Fruit fly (Drosophila melanogaster) whole organism, prepupa: Measurements from ENCODE around the gene CG14711.

ENCODE experiments used
- Blimp-1 ChIP-seq: fragments of 200-800 bp; sonication (Bioruptor generic); optimal IDR thresholded peaks from 3 replicates; lab custom pipeline; 2017; ENCODE audit warnings: missing biosample characterization, missing genetic modification characterization, mild to moderate bottlenecking, moderate library complexity, missing genetic modification reagents
- CG10631 ChIP-seq: fragments of 200-800 bp; sonication (Bioruptor generic); optimal IDR thresholded peaks from 2 replicates; lab custom pipeline; 2016; ENCODE audit warnings: missing biosample characterization, missing genetic modification characterization
- CG10669 ChIP-seq: fragments of 200-800 bp; sonication (Bioruptor generic); optimal IDR thresholded peaks from 3 replicates; lab custom pipeline; 2018; ENCODE audit warnings: missing biosample characterization, mild to moderate bottlenecking, missing genetic modification characterization, moderate library complexity
- CG11294 ChIP-seq: fragments of 200-800 bp; sonication (Bioruptor generic); IDR thresholded peaks from 2 replicates; pipeline ENCODE4 v1.3.6; 2022; ENCODE audit warnings: missing biosample characterization, missing genetic modification characterization
- CG11762 ChIP-seq: fragments of 200-800 bp; sonication (Bioruptor generic); optimal IDR thresholded peaks from 3 replicates; lab custom pipeline; 2016; ENCODE audit warnings: missing biosample characterization, missing genetic modification characterization; ENCODE audit not compliant: insufficient read depth
- CG15336 ChIP-seq: fragments of 200-800 bp; sonication (Bioruptor generic); IDR thresholded peaks from 2 replicates; pipeline ENCODE4 v1.3.6; 2022; ENCODE audit warnings: missing biosample characterization, missing genetic modification characterization
- CG3032 ChIP-seq: fragments of 200-800 bp; optimal IDR thresholded peaks from 2 replicates; lab custom pipeline; 2019; ENCODE audit warnings: missing biosample characterization, mild to moderate bottlenecking, missing genetic modification characterization, moderate library complexity
- CG31627 ChIP-seq: fragments of 200-800 bp; sonication (Bioruptor generic); optimal IDR thresholded peaks from 3 replicates; lab custom pipeline; 2016; ENCODE audit warnings: missing biosample characterization, missing genetic modification characterization
- CG3919 ChIP-seq: fragments of 200-800 bp; sonication (Bioruptor generic); optimal IDR thresholded peaks from 3 replicates; lab custom pipeline; 2016; ENCODE audit warnings: missing biosample characterization, missing genetic modification characterization
- CG6163 ChIP-seq: fragments of 200-800 bp; sonication (Bioruptor generic); IDR thresholded peaks from 3 replicates; pipeline ENCODE4 v1.3.6; 2022; ENCODE audit warnings: missing biosample characterization, missing genetic modification characterization
- CG6792 ChIP-seq: fragments of 200-800 bp; sonication (Bioruptor generic); optimal IDR thresholded peaks from 3 replicates; lab custom pipeline; 2016; ENCODE audit warnings: missing biosample characterization, missing genetic modification characterization
- CG6808 ChIP-seq: fragments of 200-800 bp; sonication (Bioruptor generic); optimal IDR thresholded peaks from 3 replicates; lab custom pipeline; 2017; ENCODE audit warnings: missing biosample characterization, missing genetic modification characterization, mild to moderate bottlenecking, moderate library complexity, missing genetic modification reagents
- CG8632 ChIP-seq: fragments of 200-800 bp; sonication (Bioruptor generic); optimal IDR thresholded peaks from 3 replicates; lab custom pipeline; 2016; ENCODE audit warnings: missing biosample characterization, missing genetic modification characterization
- Eip78C ChIP-seq: fragments of 200-800 bp; sonication (Bioruptor generic); peaks from one replicate; lab custom pipeline; 2016; ENCODE audit warnings: missing biosample characterization, missing genetic modification characterization
- Eip93F ChIP-seq: fragments of 200-800 bp; sonication (Bioruptor generic); optimal IDR thresholded peaks from 2 replicates; lab custom pipeline; 2016; ENCODE audit warnings: missing biosample characterization, mild to moderate bottlenecking, missing genetic modification characterization
- Ets21C ChIP-seq: fragments of 200-800 bp; sonication (Bioruptor generic); optimal IDR thresholded peaks from 3 replicates; lab custom pipeline; 2016; ENCODE audit warnings: missing biosample characterization, missing genetic modification characterization
- Hr39 ChIP-seq: fragments of 200-800 bp; sonication (Bioruptor generic); optimal IDR thresholded peaks from 2 replicates; lab custom pipeline; 2016; ENCODE audit warnings: missing biosample characterization, missing genetic modification characterization
- Hr4 ChIP-seq: fragments of 200-800 bp; sonication (Bioruptor generic); optimal IDR thresholded peaks from 3 replicates; lab custom pipeline; 2016; ENCODE audit warnings: missing biosample characterization, missing genetic modification characterization
- Lpt ChIP-seq: fragments of 200-800 bp; sonication (Bioruptor generic); optimal IDR thresholded peaks from 3 replicates; lab custom pipeline; 2016; ENCODE audit warnings: missing biosample characterization, missing genetic modification characterization
- OdsH ChIP-seq: fragments of 200-800 bp; sonication (Bioruptor generic); optimal IDR thresholded peaks from 3 replicates; lab custom pipeline; 2016; ENCODE audit warnings: missing biosample characterization, missing genetic modification characterization
- Sox14 ChIP-seq: fragments of 200-800 bp; sonication (Bioruptor generic); optimal IDR thresholded peaks from 3 replicates; lab custom pipeline; 2016; ENCODE audit warnings: missing biosample characterization, missing genetic modification characterization
- Sox15 ChIP-seq: fragments of 200-800 bp; sonication (Bioruptor generic); optimal IDR thresholded peaks from 3 replicates; lab custom pipeline; 2016; ENCODE audit warnings: missing biosample characterization, missing genetic modification characterization
- acj6 ChIP-seq: fragments of 200-800 bp; sonication (Bioruptor generic); optimal IDR thresholded peaks from 3 replicates; lab custom pipeline; 2016; ENCODE audit warnings: missing biosample characterization, missing genetic modification characterization
- cyc ChIP-seq: fragments of 200-800 bp; sonication (Bioruptor generic); optimal IDR thresholded peaks from 3 replicates; lab custom pipeline; 2016; ENCODE audit warnings: missing biosample characterization, missing genetic modification characterization
- dsx ChIP-seq: fragments of 200-800 bp; optimal IDR thresholded peaks from 3 replicates; lab custom pipeline; 2019; ENCODE audit warnings: missing biosample characterization, mild to moderate bottlenecking, missing genetic modification characterization, moderate library complexity; ENCODE audit not compliant: poor library complexity, severe bottlenecking
- fd59A ChIP-seq: fragments of 200-800 bp; sonication (Bioruptor generic); optimal IDR thresholded peaks from 2 replicates; lab custom pipeline; 2017; ENCODE audit warnings: missing biosample characterization, mild to moderate bottlenecking, missing genetic modification characterization, missing genetic modification reagents
- fd85E ChIP-seq: fragments of 200-800 bp; sonication (Bioruptor generic); optimal IDR thresholded peaks from 3 replicates; lab custom pipeline; 2016; ENCODE audit warnings: missing biosample characterization, missing genetic modification characterization
- fkh ChIP-seq: fragments of 200-800 bp; sonication (Bioruptor generic); optimal IDR thresholded peaks from 3 replicates; lab custom pipeline; 2017; ENCODE audit warnings: missing biosample characterization, mild to moderate bottlenecking, missing genetic modification characterization, moderate library complexity
- lz ChIP-seq: fragments of 200-800 bp; sonication (Bioruptor generic); optimal IDR thresholded peaks from 3 replicates; lab custom pipeline; 2016; ENCODE audit warnings: missing biosample characterization, missing genetic modification characterization
- net ChIP-seq: fragments of 200-800 bp; sonication (Bioruptor generic); optimal IDR thresholded peaks from 3 replicates; lab custom pipeline; 2016; ENCODE audit warnings: missing biosample characterization, missing genetic modification characterization
- pdm3 ChIP-seq: fragments of 200-800 bp; sonication (Bioruptor generic); optimal IDR thresholded peaks from 3 replicates; lab custom pipeline; 2016; ENCODE audit warnings: missing biosample characterization, missing genetic modification characterization
- svp ChIP-seq: fragments of 200-800 bp; sonication (Bioruptor generic); peaks from one replicate; lab custom pipeline; 2016; ENCODE audit warnings: missing biosample characterization, missing genetic modification characterization
- vri ChIP-seq: fragments of 200-800 bp; sonication (Bioruptor generic); optimal IDR thresholded peaks from 3 replicates; lab custom pipeline; 2016; ENCODE audit warnings: missing biosample characterization, mild to moderate bottlenecking, missing genetic modification characterization

Gene CG14711

dm6 chr3R:11665925-11666687 lies 43.0 kb downstream of the CG14711 start:
- TF ChIP-seq acj6 (GFP tag; lab: Kevin White, UChicago) (no peak), fkh (GFP tag; lab: Kevin White, UChicago) (peak; percentile 65), Sox15 (GFP tag; lab: Kevin White, UChicago) (no peak), OdsH (GFP tag; lab: Kevin White, UChicago) (no peak), vri (peak; percentile 51), svp (GFP tag; lab: Kevin White, UChicago) (peak; percentile 91), Eip93F (peak; percentile 65), fd59A (GFP tag; lab: Kevin White, UChicago) (no peak), pdm3 (GFP tag; lab: Kevin White, UChicago) (no peak), CG11294 (GFP tag; lab: Robert Waterston, UW) (no peak), Eip78C (GFP tag; lab: Kevin White, UChicago) (peak; percentile 7)
- TF ChIP-seq, all 60 proteins: peak for 5

- no peak for TF ChIP-seq fkh (GFP tag; lab: Kevin White, UChicago)
- TF ChIP-seq Hr39 (GFP tag; lab: Kevin White, UChicago): no peak
- TF ChIP-seq CG10631 (GFP tag; lab: Kevin White, UChicago): no peak
- no peak for TF ChIP-seq Sox14 (GFP tag; lab: Kevin White, UChicago)
- peak; percentile 58 for TF ChIP-seq Eip78C (GFP tag; lab: Kevin White, UChicago)
- no peak for TF ChIP-seq fd85E
- TF ChIP-seq Blimp-1 (GFP tag; lab: Kevin White, UChicago): no peak
- TF ChIP-seq Ets21C (GFP tag; lab: Kevin White, UChicago): no peak
- TF ChIP-seq CG3032 (tag; lab: Kevin White, UChicago): no peak
- TF ChIP-seq pdm3 (GFP tag; lab: Kevin White, UChicago): no peak
- no peak for TF ChIP-seq lz
- TF ChIP-seq Sox15 (GFP tag; lab: Kevin White, UChicago): no peak
- TF ChIP-seq net (GFP tag; lab: Kevin White, UChicago): no peak
- peak; percentile 62 for TF ChIP-seq vri
- no peak for TF ChIP-seq dsx (GFP tag; lab: Kevin White, UChicago)
- no peak for TF ChIP-seq CG8632 (GFP tag; lab: Kevin White, UChicago)
- TF ChIP-seq Lpt (GFP tag; lab: Kevin White, UChicago): no peak
- TF ChIP-seq CG3919 (GFP tag; lab: Kevin White, UChicago): peak; percentile 34
Observed at dm6 chr3R:11669017-11669953, 46.1 kb downstream of the CG14711 start.

DNA sequence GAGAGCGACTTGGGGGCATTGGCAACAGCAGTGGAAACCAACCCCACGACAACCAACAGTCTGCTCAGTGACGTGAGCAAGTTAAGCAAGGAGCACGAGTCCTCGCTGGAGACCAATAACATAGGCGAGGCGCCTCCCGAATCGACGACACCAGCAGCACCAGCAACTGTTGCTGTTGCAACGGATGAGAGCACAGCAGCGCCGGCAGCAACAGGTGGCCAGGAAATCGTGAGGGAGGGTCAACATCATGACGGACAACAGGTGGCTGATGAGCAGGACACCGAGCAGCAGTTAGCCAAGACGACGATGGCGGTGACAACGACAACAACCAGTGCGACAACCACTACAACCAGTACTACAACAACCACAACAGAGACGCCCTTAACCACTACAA lies 46.8 kb downstream of the CG14711 start:
- TF ChIP-seq Hr4 (GFP tag; lab: Kevin White, UChicago) (no peak), vri (no peak), CG10631 (GFP tag; lab: Kevin White, UChicago) (no peak), fd59A (GFP tag; lab: Kevin White, UChicago) (no peak), pdm3 (GFP tag; lab: Kevin White, UChicago) (no peak), cyc (no peak), Blimp-1 (GFP tag; lab: Kevin White, UChicago) (no peak), CG6792 (GFP tag; lab: Kevin White, UChicago) (no peak), fkh (GFP tag; lab: Kevin White, UChicago) (no peak), CG11762 (GFP tag; lab: Kevin White, UChicago) (no peak), Sox15 (GFP tag; lab: Kevin White, UChicago) (no peak), CG15336 (GFP tag; lab: Robert Waterston, UW) (no peak), CG10669 (GFP tag; lab: Kevin White, UChicago) (no peak), CG6163 (no peak), CG6808 (no peak), CG31627 (GFP tag; lab: Kevin White, UChicago) (no peak)
